Worm (Caenorhabditis elegans): ENCODE results near the gene cccp-1.
A peak's percentile ranks its signal among the peaks of the same experiment; 100 is the strongest.

The cccp-1 gene

DNA sequence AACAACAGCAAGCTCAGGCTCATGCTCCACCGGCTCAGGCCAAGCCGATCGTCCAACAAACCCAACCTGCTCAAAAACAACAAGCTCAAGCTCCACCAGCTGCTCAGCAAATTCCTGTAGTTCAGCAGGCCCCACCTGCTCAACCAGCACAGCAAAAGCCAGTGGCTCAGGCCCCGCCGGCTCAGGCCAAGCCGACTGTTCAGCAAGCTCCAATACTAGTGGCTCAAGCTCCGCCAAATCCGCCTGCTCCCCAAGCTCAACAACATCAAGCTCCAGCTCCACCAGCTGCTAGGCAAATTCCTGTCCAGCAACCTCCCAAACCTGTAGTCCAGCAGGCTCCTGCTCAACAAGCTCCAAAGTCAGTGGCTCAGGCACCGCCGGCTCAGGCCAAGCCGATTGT, 2.9 kb upstream of the cccp-1 start:
- TF ChIP-seq unc-86 (tag; optimal IDR thresholded peaks at IDR 0.05): no peak
- TF ChIP-seq lin-14 (GFP tag; optimal IDR thresholded peaks at IDR 0.05): no peak
- no peak for TF ChIP-seq egl-27 (tag; optimal IDR thresholded peaks at IDR 0.05)
- TF ChIP-seq unc-62 (GFP tag; optimal IDR thresholded peaks at IDR 0.05): no peak
- no peak for TF ChIP-seq nhr-71 (tag; optimal IDR thresholded peaks at IDR 0.05)
- TF ChIP-seq ceh-8 (GFP tag; optimal IDR thresholded peaks at IDR 0.05): no peak
- no peak for TF ChIP-seq nhr-12 (tag; optimal IDR thresholded peaks at IDR 0.05)
- no peak for TF ChIP-seq C04F5.9 (tag; optimal IDR thresholded peaks at IDR 0.05)

DNA sequence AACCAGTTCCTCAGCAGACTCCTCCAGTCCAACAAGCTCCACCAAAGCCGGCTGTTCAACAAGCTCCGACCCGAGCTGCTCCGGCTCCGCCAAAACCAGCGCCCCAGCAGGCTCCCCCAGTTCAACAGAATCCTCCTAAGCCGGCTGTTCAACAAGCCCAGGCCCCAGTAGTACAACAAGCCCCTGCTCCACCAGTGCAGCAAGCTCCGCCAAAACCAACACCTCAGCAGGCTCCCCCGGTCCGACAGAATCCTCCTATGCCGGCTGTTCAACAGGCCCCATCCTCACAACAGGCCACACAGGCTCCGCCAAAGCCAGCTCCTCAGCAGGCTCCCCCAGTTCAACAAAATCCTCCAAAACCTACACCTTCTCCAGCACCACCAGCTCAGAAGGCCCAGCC, 2.1 kb upstream of the cccp-1 start:
- TF ChIP-seq unc-62 (GFP tag; optimal IDR thresholded peaks at IDR 0.05): no peak
- TF ChIP-seq jun-1 (tag; optimal IDR thresholded peaks at IDR 0.05): no peak
- TF ChIP-seq efl-3 (GFP tag; optimal IDR thresholded peaks at IDR 0.05): no peak
- TF ChIP-seq mep-1 (tag; optimal IDR thresholded peaks at IDR 0.05): no peak
- no peak for TF ChIP-seq aly-2 (tag; optimal IDR thresholded peaks at IDR 0.05)
- no peak for TF ChIP-seq nhr-20 (tag; optimal IDR thresholded peaks at IDR 0.05)
- TF ChIP-seq lir-3 (tag; optimal IDR thresholded peaks at IDR 0.05; ENCODE audit: poor library complexity): no peak
- no peak for TF ChIP-seq fos-1 (tag; optimal IDR thresholded peaks at IDR 0.05)
- TF ChIP-seq lin-39 (tag; optimal IDR thresholded peaks at IDR 0.05): no peak

DNA sequence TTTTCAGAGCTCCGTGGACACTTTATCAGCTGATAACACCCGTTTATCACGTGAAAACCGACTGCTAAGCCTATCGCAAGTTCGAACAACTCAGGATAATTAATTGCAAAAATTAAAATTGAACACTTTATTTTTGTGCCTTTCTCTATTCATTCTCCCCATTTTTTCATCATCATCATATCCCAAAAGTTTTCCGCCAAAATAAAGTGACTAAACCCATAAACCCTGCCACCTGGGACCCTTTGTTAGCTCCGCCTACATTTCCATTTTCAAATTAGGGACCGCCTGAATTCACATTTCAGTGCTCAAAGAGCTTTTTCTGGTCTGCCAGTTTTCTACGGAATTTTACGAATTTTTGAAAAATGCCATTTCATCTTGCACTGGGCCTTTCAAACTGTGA, 11.8 kb downstream of the cccp-1 start, which contains the start of gene arrd-16:
Gene arrd-16, plus strand, starts transcription at position 301 of the 400 bp plus-strand sequence.
- TF ChIP-seq egl-27 (tag; optimal IDR thresholded peaks at IDR 0.05) (no peak), snpc-4 (tag; optimal IDR thresholded peaks at IDR 0.05) (no peak), dpl-1 (GFP tag; optimal IDR thresholded peaks at IDR 0.05) (no peak), nhr-28 (tag; optimal IDR thresholded peaks at IDR 0.05) (no peak), lin-35 (GFP tag; optimal IDR thresholded peaks at IDR 0.05) (no peak), alr-1 (tag; optimal IDR thresholded peaks at IDR 0.05; ENCODE audit: borderline replicate concordance) (no peak), ama-1 (optimal IDR thresholded peaks at IDR 0.05) (no peak), nhr-90 (tag; optimal IDR thresholded peaks at IDR 0.05; ENCODE audit: poor library complexity) (no peak), nhr-84 (tag; optimal IDR thresholded peaks at IDR 0.05) (no peak), nhr-11 (tag; optimal IDR thresholded peaks at IDR 0.05) (no peak), zag-1 (tag; optimal IDR thresholded peaks at IDR 0.05) (no peak), nhr-12 (tag; optimal IDR thresholded peaks at IDR 0.05) (no peak)

DNA sequence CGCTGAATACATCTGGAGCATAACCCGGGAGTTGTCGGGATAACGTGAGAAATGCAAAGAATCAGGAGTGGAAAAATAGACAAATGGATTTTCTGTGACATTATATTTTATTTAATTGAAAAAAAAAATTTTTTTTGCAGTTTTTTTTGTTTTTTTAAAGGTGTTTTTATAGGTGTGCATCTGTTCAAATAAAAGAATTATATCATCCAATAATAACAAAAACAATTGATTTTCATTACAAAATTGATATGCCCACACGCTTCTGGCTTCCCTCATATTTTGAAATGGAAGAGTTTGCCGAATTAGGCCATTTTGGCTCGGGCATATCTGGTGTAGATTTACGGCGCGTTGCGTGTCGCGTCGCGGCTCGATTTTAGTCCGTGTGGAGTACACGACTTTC, 19.3 kb downstream of the cccp-1 start, which contains the start of gene Y49E10.25:
Gene Y49E10.25, minus strand, starts transcription at position 101 of the 400 bp plus-strand sequence.
- TF ChIP-seq aha-1 (tag; optimal IDR thresholded peaks at IDR 0.05) (no peak), nhr-47 (tag; optimal IDR thresholded peaks at IDR 0.05) (no peak), nhr-90 (tag; optimal IDR thresholded peaks at IDR 0.05; ENCODE audit: poor library complexity) (no peak), grh-1 (GFP tag; IDR thresholded peaks at IDR 0.05) (no peak), ceh-63 (GFP tag; optimal IDR thresholded peaks at IDR 0.05) (no peak)

DNA sequence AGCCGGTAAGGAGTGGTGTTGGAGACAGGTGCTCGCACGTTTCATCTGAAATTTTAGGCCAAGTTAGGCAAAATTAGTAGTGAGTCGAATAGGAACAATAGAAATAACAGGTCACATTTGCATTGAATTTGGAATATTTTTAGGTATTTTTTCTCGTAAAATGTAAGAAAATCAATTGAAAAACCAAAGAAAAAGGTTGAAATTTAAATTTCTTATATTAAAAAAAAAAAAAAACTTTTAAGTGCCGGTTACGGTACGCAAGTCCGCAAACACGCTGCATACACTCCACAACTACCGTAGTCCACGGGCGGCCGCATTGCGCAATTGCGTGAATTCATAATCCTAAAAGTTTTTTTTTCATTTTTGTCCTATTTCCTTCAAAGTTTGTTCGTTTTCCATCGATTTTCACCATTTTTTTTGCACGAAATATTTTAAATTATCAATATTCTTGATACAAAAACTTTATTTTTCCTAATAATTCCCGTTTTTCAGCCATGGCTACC, 23.0 kb downstream of the cccp-1 start, which contains the start of the genes Y111B2A.1 and Y111B2A.2:
Gene Y111B2A.1, minus strand, starts transcription at position 51 of the 503 bp plus-strand sequence.
Gene Y111B2A.2, plus strand, starts transcription at position 493 of the 503 bp plus-strand sequence.
- TF ChIP-seq efl-1 (optimal IDR thresholded peaks at IDR 0.05) (no peak), efl-1 (GFP tag; optimal IDR thresholded peaks at IDR 0.05 in 1 of 2) (peak in 1 of 2 experiments; percentile 66), unc-98 (GFP tag; IDR thresholded peaks at IDR 0.05) (no peak)

DNA sequence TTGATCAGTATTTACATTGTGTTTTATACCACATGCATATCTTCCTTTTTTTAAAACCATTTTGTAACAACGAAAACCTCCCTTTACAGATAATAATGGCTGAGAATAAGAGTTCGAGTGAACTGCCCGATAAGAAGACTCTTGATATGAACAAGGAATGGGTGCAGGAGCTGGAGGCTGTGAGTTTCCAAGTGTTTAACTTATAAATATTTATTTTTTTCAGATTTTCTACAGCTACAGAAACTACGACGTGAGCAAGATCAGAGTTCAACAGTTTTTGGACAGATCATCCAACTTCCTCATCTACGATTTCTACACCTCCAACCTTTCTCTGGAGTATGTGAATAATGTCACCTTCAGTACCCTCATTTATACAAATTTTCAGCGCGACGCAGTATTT, 23.8 kb downstream of the cccp-1 start, which contains the start of gene herd-1:
Gene herd-1, plus strand, starts transcription at position 90 of the 400 bp plus-strand sequence.
- no peak for TF ChIP-seq C16A3.4 (tag; optimal IDR thresholded peaks at IDR 0.05)
- no peak for TF ChIP-seq lir-3 (tag; optimal IDR thresholded peaks at IDR 0.05; ENCODE audit: poor library complexity)
- TF ChIP-seq alr-1 (tag; optimal IDR thresholded peaks at IDR 0.05; ENCODE audit: borderline replicate concordance): no peak
- no peak for TF ChIP-seq lin-35 (GFP tag; optimal IDR thresholded peaks at IDR 0.05)
- TF ChIP-seq ceh-82 (tag; optimal IDR thresholded peaks at IDR 0.05): no peak
- TF ChIP-seq mdl-1 (tag; optimal IDR thresholded peaks at IDR 0.05): no peak
- no peak for TF ChIP-seq sup-37 (GFP tag; optimal IDR thresholded peaks at IDR 0.05)
